Worm (Caenorhabditis elegans): ENCODE measurements around the gene dsl-1.

DNA sequence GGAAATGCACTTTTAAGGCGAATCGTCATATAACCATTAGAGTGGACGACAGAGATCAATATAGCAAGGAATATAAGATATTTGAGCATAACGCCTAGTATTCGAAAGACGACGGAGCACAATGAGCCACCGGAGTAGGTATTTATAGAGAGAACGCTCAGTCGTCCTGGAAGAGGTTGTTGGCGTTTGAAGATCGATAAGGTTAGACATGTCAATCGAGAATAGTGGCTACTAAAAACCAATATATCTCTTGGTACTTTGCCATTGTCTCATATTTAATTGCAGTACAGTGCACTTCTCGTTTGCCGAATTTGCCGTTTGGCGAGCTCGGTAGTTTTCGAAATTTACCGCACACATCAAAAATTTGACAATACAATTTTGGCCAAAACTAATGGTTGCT lies at the start of gene dsl-1:
- TF ChIP-seq tab-1 (GFP tag; IDR thresholded peaks at IDR 0.05): no peak
- no peak for TF ChIP-seq cog-1 (tag; optimal IDR thresholded peaks at IDR 0.05)
- no peak for TF ChIP-seq klf-2 (GFP tag; conservative IDR thresholded peaks at IDR 0.05)
- TF ChIP-seq ref-1 (GFP tag; conservative IDR thresholded peaks at IDR 0.05): no peak
- TF ChIP-seq flt-1 (GFP tag; IDR thresholded peaks at IDR 0.05): no peak
- no peak for TF ChIP-seq ztf-23 (GFP tag; IDR thresholded peaks at IDR 0.05)

Data from whole organism, midembryonic.